Worm (Caenorhabditis elegans) whole organism, young adult: ENCODE measurements around the gene C04G6.4.

Experiments
- B0336.3 ChIP-seq: fragments of 200-800 bp; sonication (Bioruptor generic); IDR thresholded peaks from 2 replicates; pipeline ENCODE4 v1.3.6; 2022; ENCODE audit warnings: missing genetic modification characterization, missing compliant biosample characterization
- C06A6.2 ChIP-seq: fragments of 200-800 bp; sonication (Bioruptor generic); conservative IDR thresholded peaks from 2 replicates; pipeline ENCODE4 v1.3.6; 2022; ENCODE audit warnings: missing genetic modification characterization, missing compliant biosample characterization
- F22D6.2 ChIP-seq: sonication (generic microtip); optimal IDR thresholded peaks from 2 replicates; lab custom pipeline; 2016; ENCODE audit warnings: mild to moderate bottlenecking, missing genetic modification characterization, missing compliant biosample characterization
- F23B12.7 ChIP-seq: sonication (generic microtip); optimal IDR thresholded peaks from 2 replicates; lab custom pipeline; 2017; ENCODE audit warnings: missing genetic modification characterization, mild to moderate bottlenecking, missing compliant biosample characterization, antibody characterized with exemption, moderate library complexity; ENCODE audit not compliant: insufficient read depth
- F37B4.10 ChIP-seq: fragments of 200-800 bp; sonication (Bioruptor generic); IDR thresholded peaks from 2 replicates; pipeline ENCODE4 v1.3.6; 2022; ENCODE audit warnings: missing genetic modification characterization, missing compliant biosample characterization
- F39B2.1 ChIP-seq: fragments of 200-800 bp; sonication (Bioruptor generic); IDR thresholded peaks from 2 replicates; pipeline ENCODE4 v1.3.6; 2022; ENCODE audit warnings: missing genetic modification reagents, missing genetic modification characterization, missing compliant biosample characterization
- F55B11.4 ChIP-seq: sonication (generic microtip); optimal IDR thresholded peaks from 2 replicates; lab custom pipeline; 2016; ENCODE audit warnings: missing compliant biosample characterization, missing genetic modification characterization, borderline replicate concordance; ENCODE audit not compliant: insufficient read depth
- F57C9.4 ChIP-seq: sonication (generic microtip); optimal IDR thresholded peaks from 2 replicates; lab custom pipeline; 2017; ENCODE audit warnings: mild to moderate bottlenecking, missing genetic modification characterization, missing compliant biosample characterization
- K11D2.4 ChIP-seq: fragments of 200-800 bp; sonication (Bioruptor generic); IDR thresholded peaks from 2 replicates; pipeline ENCODE4 v1.3.6; 2022; ENCODE audit warnings: missing genetic modification reagents, missing genetic modification characterization, missing compliant biosample characterization
- K12H6.12 ChIP-seq: fragments of 200-800 bp; sonication (Bioruptor generic); optimal IDR thresholded peaks from 2 replicates; lab custom pipeline; 2018; ENCODE audit warnings: mild to moderate bottlenecking, missing genetic modification characterization, missing compliant biosample characterization
- Y56A3A.18 ChIP-seq: fragments of 200-800 bp; sonication (Bioruptor generic); IDR thresholded peaks from 2 replicates; pipeline ENCODE4 v1.3.6; 2022; ENCODE audit warnings: missing genetic modification reagents, missing genetic modification characterization, missing compliant biosample characterization
- Y67H2A.10 ChIP-seq: fragments of 200-800 bp; sonication (Bioruptor generic); conservative IDR thresholded peaks from 2 replicates; pipeline ENCODE4 v1.3.6; 2022; ENCODE audit warnings: missing genetic modification reagents, missing genetic modification characterization, missing compliant biosample characterization
- aptf-3 ChIP-seq: fragments of 200-800 bp; sonication (Bioruptor generic); IDR thresholded peaks from 2 replicates; pipeline ENCODE4 v1.3.6; 2022; ENCODE audit warnings: missing genetic modification characterization, missing compliant biosample characterization
- attf-3 ChIP-seq: fragments of 200-800 bp; sonication (Bioruptor generic); conservative IDR thresholded peaks from 2 replicates; pipeline ENCODE4 v1.3.6; 2022; ENCODE audit warnings: missing genetic modification reagents, missing genetic modification characterization, missing compliant biosample characterization
- bed-1 ChIP-seq: fragments of 200-800 bp; sonication (Bioruptor generic); IDR thresholded peaks from 2 replicates; pipeline ENCODE4 v1.3.6; 2022; ENCODE audit warnings: missing genetic modification reagents, missing genetic modification characterization, missing compliant biosample characterization
- ccch-3 ChIP-seq: fragments of 200-800 bp; sonication (Bioruptor generic); optimal IDR thresholded peaks from 2 replicates; lab custom pipeline; 2018; ENCODE audit warnings: mild to moderate bottlenecking, missing genetic modification characterization, missing compliant biosample characterization
- die-1 ChIP-seq: sonication (generic microtip); optimal IDR thresholded peaks from 2 replicates; lab custom pipeline; 2016; ENCODE audit warnings: missing genotype, mild to moderate bottlenecking, missing genetic modification characterization, missing compliant biosample characterization
- dpl-1 ChIP-seq: fragments of 150-350 bp; optimal IDR thresholded peaks from 2 replicates; lab custom pipeline; 2014; ENCODE audit warnings: missing biosample characterization, missing genetic modification reagents, missing genetic modification characterization
- efl-1 ChIP-seq: fragments of 150-350 bp; optimal IDR thresholded peaks from 2 replicates; lab custom pipeline; 2014; ENCODE audit warnings: missing biosample characterization, missing genetic modification reagents, missing genetic modification characterization
- egl-18 ChIP-seq: fragments of 200-800 bp; sonication (Bioruptor generic); IDR thresholded peaks from 2 replicates; pipeline ENCODE4 v1.3.6; 2022; ENCODE audit warnings: missing genetic modification reagents, missing genetic modification characterization, missing compliant biosample characterization
- egrh-3 ChIP-seq: fragments of 200-800 bp; sonication (Bioruptor generic); IDR thresholded peaks from 2 replicates; pipeline ENCODE4 v1.3.6; 2022; ENCODE audit warnings: missing genetic modification reagents, missing genetic modification characterization, missing compliant biosample characterization
- ets-4 ChIP-seq: fragments of 200-800 bp; sonication (Bioruptor generic); optimal IDR thresholded peaks from 2 replicates; lab custom pipeline; 2018; ENCODE audit warnings: mild to moderate bottlenecking, missing genetic modification characterization, missing compliant biosample characterization
- hmg-1.2 ChIP-seq: fragments of 200-800 bp; sonication (Bioruptor generic); IDR thresholded peaks from 2 replicates; pipeline ENCODE4 v1.3.6; 2022; ENCODE audit warnings: missing genetic modification reagents, missing genetic modification characterization, missing compliant biosample characterization
- hrde-1 ChIP-seq: sonication (generic microtip); optimal IDR thresholded peaks from 2 replicates; lab custom pipeline; 2016; ENCODE audit warnings: missing genetic modification characterization, mild to moderate bottlenecking, missing compliant biosample characterization, moderate library complexity, missing genotype, missing genetic modification reagents, borderline replicate concordance
- lin-26 ChIP-seq: fragments of 200-800 bp; sonication (Bioruptor generic); IDR thresholded peaks from 2 replicates; pipeline ENCODE4 v1.3.6; 2022; ENCODE audit warnings: missing genetic modification reagents, missing genetic modification characterization, missing compliant biosample characterization
- lin-35 ChIP-seq, 3 experiments: fragments of 150-350 bp in 2 of 3; sonication (generic microtip) in 1 of 3; optimal IDR thresholded peaks; 2 replicates each; lab custom pipeline; 2014 to 2018; ENCODE audit warnings: missing biosample characterization in 3 of 3, missing genetic modification characterization in 3 of 3, missing genetic modification reagents in 3 of 3
- lin-54 ChIP-seq: fragments of 200-800 bp; sonication (Bioruptor generic); optimal IDR thresholded peaks from 2 replicates; lab custom pipeline; 2018; ENCODE audit warnings: mild to moderate bottlenecking, missing genetic modification characterization, missing compliant biosample characterization
- madf-6 ChIP-seq: fragments of 200-800 bp; sonication (Bioruptor generic); IDR thresholded peaks from 2 replicates; pipeline ENCODE4 v1.3.6; 2022; ENCODE audit warnings: missing genetic modification reagents, missing genetic modification characterization, missing compliant biosample characterization
- madf-8 ChIP-seq: fragments of 200-800 bp; sonication (Bioruptor generic); conservative IDR thresholded peaks from 2 replicates; pipeline ENCODE4 v1.3.6; 2022; ENCODE audit warnings: missing genetic modification reagents, missing genetic modification characterization, missing compliant biosample characterization
- mel-28 ChIP-seq: sonication (generic microtip); optimal IDR thresholded peaks from 2 replicates; lab custom pipeline; 2016; ENCODE audit warnings: borderline replicate concordance, mild to moderate bottlenecking, missing genetic modification characterization, missing compliant biosample characterization
- mxl-1 ChIP-seq: sonication (generic microtip); optimal IDR thresholded peaks from 2 replicates; lab custom pipeline; 2016; ENCODE audit warnings: missing genetic modification characterization, missing compliant biosample characterization
- nfya-1 ChIP-seq: sonication (generic microtip); optimal IDR thresholded peaks from 2 replicates; lab custom pipeline; 2017; ENCODE audit warnings: antibody characterized with exemption, missing compliant biosample characterization, missing genetic modification characterization, borderline replicate concordance; ENCODE audit not compliant: insufficient read depth
- nhr-179 ChIP-seq: sonication (generic microtip); optimal IDR thresholded peaks from 2 replicates; lab custom pipeline; 2016; ENCODE audit warnings: mild to moderate bottlenecking, missing genetic modification characterization, missing compliant biosample characterization
- nhr-80 ChIP-seq: sonication (generic microtip); optimal IDR thresholded peaks from 2 replicates; lab custom pipeline; 2016; ENCODE audit warnings: missing genetic modification characterization, missing compliant biosample characterization
- pha-4 ChIP-seq: fragments of 150-350 bp; sonication (generic microtip); optimal IDR thresholded peaks from 2 replicates; lab custom pipeline; 2014; ENCODE audit warnings: missing biosample characterization, missing genetic modification reagents, missing genetic modification characterization
- rec-8 ChIP-seq, 2 experiments: sonication (generic microtip); optimal IDR thresholded peaks; 2 replicates each; lab custom pipeline; 2016; ENCODE audit warnings: mild to moderate bottlenecking in 2 of 2, missing genetic modification characterization in 2 of 2, missing genetic modification reagents in 2 of 2, missing genotype in 2 of 2, missing biosample characterization in 1 of 2, missing compliant biosample characterization in 1 of 2, moderate library complexity in 1 of 2
- repo-1 ChIP-seq: sonication (generic microtip); optimal IDR thresholded peaks from 2 replicates; lab custom pipeline; 2017; ENCODE audit warnings: mild to moderate bottlenecking, missing genetic modification characterization, missing compliant biosample characterization
- rpc-1 ChIP-seq, 2 experiments: fragments of 150-350 bp in 1 of 2; sonication (generic microtip) in 1 of 2; optimal IDR thresholded peaks; 2 replicates each; lab custom pipeline; 2014 to 2018; ENCODE audit warnings: missing biosample characterization in 1 of 2, missing genetic modification characterization in 1 of 2, missing genetic modification reagents in 1 of 2, missing genotype in 1 of 2
- sea-2 ChIP-seq: fragments of 200-800 bp; sonication (Bioruptor generic); IDR thresholded peaks from 2 replicates; pipeline ENCODE4 v1.3.6; 2022; ENCODE audit warnings: missing genetic modification characterization, missing compliant biosample characterization
- snpc-1.3 ChIP-seq: sonication (generic microtip); optimal IDR thresholded peaks from 2 replicates; lab custom pipeline; 2017; ENCODE audit warnings: missing genetic modification characterization, mild to moderate bottlenecking, missing compliant biosample characterization, antibody characterized with exemption, moderate library complexity, missing genotype, missing genetic modification reagents; ENCODE audit not compliant: insufficient read depth
- snpc-3.4 ChIP-seq: sonication (generic microtip); optimal IDR thresholded peaks from 2 replicates; lab custom pipeline; 2017; ENCODE audit warnings: missing genetic modification characterization, mild to moderate bottlenecking, missing compliant biosample characterization, antibody characterized with exemption, moderate library complexity, missing genotype, missing genetic modification reagents
- somi-1 ChIP-seq: fragments of 200-800 bp; sonication (Bioruptor generic); optimal IDR thresholded peaks from 2 replicates; lab custom pipeline; 2018; ENCODE audit warnings: mild to moderate bottlenecking, missing genetic modification characterization, missing compliant biosample characterization
- tbp1 ChIP-seq: fragments of 200-800 bp; sonication (Bioruptor generic); optimal IDR thresholded peaks from 2 replicates; lab custom pipeline; 2018; ENCODE audit warnings: mild to moderate bottlenecking, missing genetic modification characterization, missing compliant biosample characterization
- unc-130 ChIP-seq: sonication (generic microtip); optimal IDR thresholded peaks from 2 replicates; lab custom pipeline; 2016; ENCODE audit warnings: missing genetic modification reagents, missing genetic modification characterization, missing compliant biosample characterization
- ztf-18 ChIP-seq: sonication (generic microtip); optimal IDR thresholded peaks from 2 replicates; lab custom pipeline; 2016; ENCODE audit warnings: missing genotype, mild to moderate bottlenecking, missing genetic modification characterization, missing compliant biosample characterization
- ztf-22 ChIP-seq: fragments of 200-800 bp; sonication (Bioruptor generic); optimal IDR thresholded peaks from 2 replicates; lab custom pipeline; 2018; ENCODE audit warnings: mild to moderate bottlenecking, missing genetic modification characterization, moderate library complexity, missing compliant biosample characterization
- ztf-3 ChIP-seq: fragments of 200-800 bp; sonication (Bioruptor generic); optimal IDR thresholded peaks from 2 replicates; lab custom pipeline; 2018; ENCODE audit warnings: mild to moderate bottlenecking, missing genetic modification characterization, missing compliant biosample characterization
- ztf-6 ChIP-seq: fragments of 200-800 bp; sonication (Bioruptor generic); IDR thresholded peaks from 2 replicates; pipeline ENCODE4 v1.3.6; 2022; ENCODE audit warnings: missing genetic modification reagents, missing genetic modification characterization, missing compliant biosample characterization

Gene C04G6.4

ce11 chrII:5091640-5092243 lies 8.5 kb upstream of the C04G6.4 start, which contains the start of gene pld-1:
pld-1 (minus strand) TSS chrII:5091690.
- TF ChIP-seq lin-35 (GFP tag; optimal IDR thresholded peaks at IDR 0.05; lab: Kevin White, UChicago) (no peak), K12H6.12 (no peak), F22D6.2 (tag; lab: Kevin White, UChicago) (no peak), F57C9.4 (tag; lab: Kevin White, UChicago) (no peak), nfya-1 (tag; lab: Kevin White, UChicago) (no peak), F39B2.1 (no peak), dpl-1 (GFP tag; lab: Kevin White, UChicago) (peak; percentile 49), nhr-80 (tag; lab: Kevin White, UChicago) (no peak), snpc-1.3 (peak; percentile 43), sea-2 (GFP tag; lab: Robert Waterston, UW) (no peak), C06A6.2 (GFP tag; lab: Robert Waterston, UW) (no peak), aptf-3 (no peak), F23B12.7 (tag; lab: Kevin White, UChicago) (no peak), repo-1 (no peak), Y56A3A.18 (no peak), tbp1 (GFP tag; lab: Kevin White, UChicago) (peak; percentile 25), madf-6 (GFP tag; lab: Robert Waterston, UW) (peak; percentile 96), rec-8 (tag; optimal IDR thresholded peaks at IDR 0.05; lab: Kevin White, UChicago) (no peak), B0336.3 (no peak), F55B11.4 (tag; lab: Kevin White, UChicago) (no peak), hrde-1 (tag; lab: Kevin White, UChicago) (no peak), madf-8 (peak; percentile 86), lin-26 (GFP tag; lab: Robert Waterston, UW) (no peak), unc-130 (peak; percentile 3), die-1 (tag; lab: Kevin White, UChicago) (no peak), mxl-1 (tag; lab: Kevin White, UChicago) (no peak), egl-18 (no peak), ccch-3 (GFP tag; lab: Kevin White, UChicago) (no peak), ets-4 (GFP tag; lab: Kevin White, UChicago) (no peak), bed-1 (GFP tag; lab: Robert Waterston, UW) (no peak), snpc-3.4 (peak; percentile 76), lin-54 (peak; percentile 36), ztf-18 (no peak), mel-28 (tag; lab: Kevin White, UChicago) (no peak), attf-3 (GFP tag; lab: Robert Waterston, UW) (no peak), F37B4.10 (GFP tag; lab: Robert Waterston, UW) (no peak), pha-4 (tag; lab: Kevin White, UChicago) (no peak), ztf-22 (no peak), ztf-6 (GFP tag; lab: Robert Waterston, UW) (no peak), K11D2.4 (no peak), Y67H2A.10 (no peak), efl-1 (GFP tag; lab: Kevin White, UChicago) (peak; percentile 80), egrh-3 (GFP tag; lab: Robert Waterston, UW) (no peak), somi-1 (no peak), hmg-1.2 (GFP tag; lab: Robert Waterston, UW) (no peak), ztf-3 (GFP tag; lab: Kevin White, UChicago) (no peak), rpc-1 (optimal IDR thresholded peaks at IDR 0.05; lab: Kevin White, UChicago) (no peak), rpc-1 (tag; optimal IDR thresholded peaks at IDR 0.05; lab: Kevin White, UChicago) (no peak), nhr-179 (tag; lab: Kevin White, UChicago) (no peak)
